Worm (Caenorhabditis elegans) whole organism, L2 larva: ENCODE results near the gene B0457.2.

Source experiments
- Y55F3AM.14 ChIP-seq: fragments of 200-800 bp; sonication (Bioruptor generic); optimal IDR thresholded peaks from 2 replicates; lab custom pipeline; 2018; ENCODE audit warnings: mild to moderate bottlenecking, missing genetic modification characterization, missing compliant biosample characterization
- ama-1 ChIP-seq: fragments of 150-350 bp; optimal IDR thresholded peaks from 2 replicates; lab custom pipeline; 2018; ENCODE audit warnings: inconsistent platforms
- lin-39 ChIP-seq: fragments of 150-350 bp; optimal IDR thresholded peaks from 2 replicates; lab custom pipeline; 2014; ENCODE audit warnings: missing biosample characterization, missing genetic modification reagents, missing genetic modification characterization
- nhr-12 ChIP-seq: fragments of 150-350 bp; optimal IDR thresholded peaks from 2 replicates; lab custom pipeline; 2014; ENCODE audit warnings: missing biosample characterization, missing genetic modification characterization
- nhr-237 ChIP-seq: fragments of 150-350 bp; optimal IDR thresholded peaks from 2 replicates; lab custom pipeline; 2014; ENCODE audit warnings: missing biosample characterization, missing genetic modification characterization
- peb-1 ChIP-seq: fragments of 150-350 bp; optimal IDR thresholded peaks from 2 replicates; lab custom pipeline; 2014; ENCODE audit warnings: missing biosample characterization, missing genetic modification characterization
- skn-1 ChIP-seq: sonication (generic microtip); optimal IDR thresholded peaks from 2 replicates; lab custom pipeline; 2017; ENCODE audit warnings: missing biosample characterization, missing genetic modification characterization
- sma-9 ChIP-seq, 2 experiments: fragments of 150-350 bp in 1 of 2; sonication (generic microtip) in 1 of 2; optimal IDR thresholded peaks; 2 replicates each; lab custom pipeline; 2014 to 2016; ENCODE audit warnings: missing genetic modification characterization in 2 of 2, mild to moderate bottlenecking in 1 of 2, missing biosample characterization in 1 of 2, missing compliant biosample characterization in 1 of 2, missing genetic modification reagents in 1 of 2, moderate library complexity in 1 of 2
- zag-1 ChIP-seq: fragments of 150-350 bp; optimal IDR thresholded peaks from 2 replicates; lab custom pipeline; 2014; ENCODE audit warnings: missing biosample characterization, missing genetic modification characterization
- ztf-11 ChIP-seq: sonication (generic microtip); optimal IDR thresholded peaks from 2 replicates; lab custom pipeline; 2017; ENCODE audit warnings: missing biosample characterization, missing genetic modification characterization

DNA sequence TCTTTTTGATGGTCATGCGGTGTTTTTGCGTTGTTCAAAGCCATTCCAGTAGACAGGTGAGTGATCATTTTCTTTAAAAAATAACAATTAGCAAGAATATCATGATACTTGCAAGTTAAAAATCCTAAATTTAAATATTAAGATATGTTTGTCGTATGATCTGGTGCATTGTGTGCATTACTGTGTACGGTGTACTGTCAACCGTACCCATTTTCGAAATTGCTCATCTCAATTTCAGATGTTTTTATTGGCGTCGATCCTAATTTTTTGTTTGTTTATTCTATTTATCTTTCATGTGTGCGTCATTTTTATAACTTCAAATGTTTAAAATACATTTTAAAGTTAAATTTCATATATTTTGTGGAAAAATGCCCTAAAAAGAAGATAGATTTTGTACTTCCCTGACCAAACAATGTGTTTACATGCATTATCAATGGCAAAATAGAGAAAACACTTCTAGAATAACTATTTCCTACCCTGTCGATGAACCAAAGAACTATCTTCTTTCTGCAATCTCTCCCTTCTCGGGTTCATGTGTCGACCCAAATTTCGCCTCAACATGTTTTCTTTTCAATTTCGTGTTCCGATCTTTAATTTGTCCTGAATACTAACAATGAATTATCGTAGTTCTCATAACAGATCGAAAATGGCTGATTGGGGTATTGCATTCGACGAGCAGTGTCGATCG, 41.9 kb downstream of the B0457.2 start, which contains the start of the genes T07D4.5 and ddx-19:
- TF ChIP-seq lin-39 (tag; lab: Kevin White, UChicago) (no peak), nhr-12 (tag; lab: Kevin White, UChicago) (no peak), ama-1 (lab: Kevin White, UChicago) (no peak), sma-9 (GFP tag; optimal IDR thresholded peaks at IDR 0.05; lab: Kevin White, UChicago) (no peak), sma-9 (tag; optimal IDR thresholded peaks at IDR 0.05; lab: Kevin White, UChicago) (no peak), peb-1 (tag; lab: Kevin White, UChicago) (no peak), ztf-11 (tag; lab: Kevin White, UChicago) (no peak), Y55F3AM.14 (GFP tag; lab: Kevin White, UChicago) (no peak), nhr-237 (tag; lab: Kevin White, UChicago) (no peak), skn-1 (tag; lab: Kevin White, UChicago) (no peak), zag-1 (tag; lab: Kevin White, UChicago) (no peak)
